Fruit fly (Drosophila melanogaster): Measurements from ENCODE around the gene Spn.

DNA sequence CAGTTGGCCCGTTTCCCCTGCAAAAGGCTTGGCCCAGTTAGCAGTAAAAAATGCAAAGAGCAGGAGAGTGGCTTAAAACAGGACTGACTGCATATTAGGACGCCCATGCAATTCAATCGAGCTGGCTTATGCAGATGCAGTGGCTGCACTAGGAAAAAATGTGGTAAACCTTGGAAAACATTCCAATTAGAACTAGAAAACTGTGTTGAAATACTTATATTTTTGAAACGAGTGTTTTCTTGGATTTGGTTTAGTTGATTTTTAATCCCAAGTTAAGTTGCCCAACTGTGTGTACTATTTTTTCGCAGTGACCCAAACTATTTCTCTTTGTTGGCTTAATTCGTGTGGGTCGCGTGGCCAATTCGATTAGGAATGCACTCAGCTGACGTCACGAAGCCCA lies 28.2 kb upstream of the Spn start:
- TF ChIP-seq CG6854 (GFP tag; optimal IDR thresholded peaks at IDR 0.05) (no peak), CG8765 (GFP tag; IDR thresholded peaks at IDR 0.05) (no peak), crc (GFP tag; optimal IDR thresholded peaks at IDR 0.05) (no peak), CG8290 (GFP tag; optimal IDR thresholded peaks at IDR 0.05) (no peak), CG8290 (tag; optimal IDR thresholded peaks at IDR 0.05) (no peak), Meics (GFP tag; optimal IDR thresholded peaks at IDR 0.05) (no peak), chm (GFP tag; IDR thresholded peaks at IDR 0.05) (no peak), pho (GFP tag; optimal IDR thresholded peaks at IDR 0.05) (no peak), CG12391 (tag; optimal IDR thresholded peaks at IDR 0.05) (no peak), fu2 (GFP tag; optimal IDR thresholded peaks at IDR 0.05) (no peak), CG4854 (GFP tag; optimal IDR thresholded peaks at IDR 0.05) (no peak), slp2 (GFP tag; optimal IDR thresholded peaks at IDR 0.05) (no peak), esg (GFP tag; conservative IDR thresholded peaks at IDR 0.05) (no peak)
